Worm (Caenorhabditis elegans) whole organism, midembryonic: ENCODE data around the gene K06A4.7.

Source experiments
- T22C8.4 ChIP-seq: fragments of 200-800 bp; sonication (Bioruptor generic); IDR thresholded peaks from 2 replicates; pipeline ENCODE4 v1.3.6; 2022; ENCODE audit warnings: missing genetic modification characterization, missing compliant biosample characterization
- cog-1 ChIP-seq: sonication (generic microtip); optimal IDR thresholded peaks from 2 replicates; lab custom pipeline; 2016; ENCODE audit warnings: missing genetic modification characterization, missing compliant biosample characterization
- flt-1 ChIP-seq: fragments of 200-800 bp; sonication (Bioruptor generic); IDR thresholded peaks from 2 replicates; pipeline ENCODE4 v1.3.6; 2022; ENCODE audit warnings: missing genetic modification characterization, missing compliant biosample characterization
- klf-2 ChIP-seq: fragments of 200-800 bp; sonication (Bioruptor generic); conservative IDR thresholded peaks from 2 replicates; pipeline ENCODE4 v1.3.6; 2022; ENCODE audit warnings: missing genetic modification reagents, missing genetic modification characterization, missing compliant biosample characterization
- med-1 ChIP-seq: sonication (generic microtip); optimal IDR thresholded peaks from 2 replicates; lab custom pipeline; 2017; ENCODE audit warnings: missing genetic modification characterization, mild to moderate bottlenecking, missing compliant biosample characterization, antibody characterized with exemption, missing genetic modification reagents; ENCODE audit not compliant: insufficient read depth
- ref-1 ChIP-seq: fragments of 200-800 bp; sonication (Bioruptor generic); conservative IDR thresholded peaks from 2 replicates; pipeline ENCODE4 v1.3.6; 2022; ENCODE audit warnings: missing genetic modification reagents, missing genetic modification characterization, missing compliant biosample characterization
- ztf-23 ChIP-seq: fragments of 200-800 bp; sonication (Bioruptor generic); IDR thresholded peaks from 2 replicates; pipeline ENCODE4 v1.3.6; 2022; ENCODE audit warnings: missing genetic modification reagents, missing genetic modification characterization, missing compliant biosample characterization

- no peak for TF ChIP-seq flt-1 (GFP tag; lab: Robert Waterston, UW)
- TF ChIP-seq ztf-23: no peak
- TF ChIP-seq med-1: no peak
- no peak for TF ChIP-seq ref-1 (GFP tag; lab: Robert Waterston, UW)
- TF ChIP-seq klf-2 (GFP tag; lab: Robert Waterston, UW): no peak
- no peak for TF ChIP-seq T22C8.4 (GFP tag; lab: Robert Waterston, UW)
- no peak for TF ChIP-seq cog-1
Observed at ce11 chrV:9489411-9489810, 1.9 kb downstream of the K06A4.7 start, which contains the start of gene K06A4.10.
